Fruit fly (Drosophila melanogaster) whole organism, pupa: ENCODE data around the gene Klp67A.

Experiments
- CG12605 ChIP-seq: fragments of 200-800 bp; sonication (Bioruptor generic); IDR thresholded peaks from 2 replicates; pipeline ENCODE4 v1.3.6; 2022; ENCODE audit warnings: missing biosample characterization, missing genetic modification characterization
- CG14655 ChIP-seq: fragments of 200-800 bp; sonication (Bioruptor generic); optimal IDR thresholded peaks from 3 replicates; lab custom pipeline; 2017; ENCODE audit warnings: mild to moderate bottlenecking, missing biosample characterization, missing genetic modification reagents, missing genetic modification characterization
- CG32121 ChIP-seq: fragments of 200-800 bp; sonication (Bioruptor generic); IDR thresholded peaks from 2 replicates; pipeline ENCODE4 v1.3.6; 2022; ENCODE audit warnings: missing biosample characterization, missing genetic modification characterization
- CG4496 ChIP-seq: fragments of 200-800 bp; sonication (Bioruptor generic); IDR thresholded peaks from 3 replicates; pipeline ENCODE4 v1.3.6; 2022; ENCODE audit warnings: missing biosample characterization, missing genetic modification characterization
- CG8159 ChIP-seq: fragments of 200-800 bp; sonication (Bioruptor generic); optimal IDR thresholded peaks from 3 replicates; lab custom pipeline; 2018; ENCODE audit warnings: missing biosample characterization, mild to moderate bottlenecking, missing genetic modification characterization, moderate library complexity
- EcR ChIP-seq: fragments of 200-800 bp; sonication (Bioruptor generic); optimal IDR thresholded peaks from 3 replicates; lab custom pipeline; 2019; ENCODE audit warnings: missing biosample characterization, missing genetic modification characterization, mild to moderate bottlenecking, moderate library complexity, missing genetic modification reagents
- Pif1B ChIP-seq: fragments of 200-800 bp; sonication (Bioruptor generic); optimal IDR thresholded peaks from 3 replicates; lab custom pipeline; 2016; ENCODE audit warnings: missing biosample characterization, missing genetic modification characterization
- fd96Ca ChIP-seq: fragments of 200-800 bp; sonication (Bioruptor generic); IDR thresholded peaks from 3 replicates; pipeline ENCODE4 v1.3.6; 2022; ENCODE audit warnings: missing biosample characterization, missing genetic modification characterization
- gl ChIP-seq: fragments of 200-800 bp; sonication (Bioruptor generic); optimal IDR thresholded peaks from 2 replicates; lab custom pipeline; 2018; ENCODE audit warnings: missing biosample characterization, mild to moderate bottlenecking, missing genetic modification characterization

DNA sequence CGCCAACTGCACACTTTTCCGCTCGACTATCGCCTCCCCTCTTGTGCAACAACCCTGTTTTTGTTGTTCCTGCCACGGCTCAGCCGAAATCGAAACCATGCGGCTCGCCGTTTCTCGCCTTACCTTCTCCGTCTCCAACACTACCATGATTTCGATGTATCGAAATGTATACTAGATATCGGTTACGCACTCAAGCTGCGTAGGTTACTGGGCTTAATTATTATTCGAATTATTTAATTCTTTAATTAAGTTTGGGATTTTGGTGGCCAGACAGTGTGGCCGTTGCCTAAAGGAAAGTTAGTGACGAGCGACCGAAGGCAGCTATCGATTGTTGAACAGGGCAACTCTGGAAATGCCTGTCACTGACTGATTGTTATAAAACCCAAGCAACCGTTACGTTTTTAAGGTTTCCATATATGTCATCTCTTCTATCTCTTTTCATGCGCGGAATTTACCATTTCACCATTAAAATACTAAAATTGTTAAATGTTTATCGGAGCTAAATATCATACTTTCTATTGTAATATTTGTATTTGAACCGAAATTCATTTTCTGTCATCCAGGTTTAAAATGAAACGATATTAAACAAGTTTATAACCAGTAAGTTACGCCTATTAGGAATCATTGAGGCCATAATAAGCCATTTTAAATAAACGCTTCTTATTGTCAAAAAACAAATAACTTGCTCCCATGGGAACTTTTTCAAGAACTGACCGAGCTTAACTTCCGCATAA, 35.5 kb upstream of the Klp67A start, which contains the start of gene eIF4E1:
- TF ChIP-seq CG32121 (no peak), CG4496 (no peak), CG8159 (tag; lab: Kevin White, UChicago) (no peak), EcR (no peak), fd96Ca (GFP tag; lab: Robert Waterston, UW) (no peak), Pif1B (GFP tag; lab: Kevin White, UChicago) (no peak), gl (tag; lab: Kevin White, UChicago) (no peak), CG12605 (GFP tag; lab: Robert Waterston, UW) (no peak), CG14655 (GFP tag; lab: Kevin White, UChicago) (no peak)
